Worm (Caenorhabditis elegans) whole organism, L4 larva: ENCODE results near the gene nspg-8.

ENCODE experiments used
- D1046.2 ChIP-seq: fragments of 200-800 bp; sonication (Bioruptor generic); IDR thresholded peaks from 2 replicates; pipeline ENCODE4 v1.3.6; 2022; ENCODE audit warnings: missing genetic modification characterization, missing compliant biosample characterization
- F10B5.3 ChIP-seq: sonication (generic microtip); optimal IDR thresholded peaks from 2 replicates; lab custom pipeline; 2016; ENCODE audit warnings: mild to moderate bottlenecking, missing genetic modification characterization, missing compliant biosample characterization
- F49E8.2 ChIP-seq: sonication (generic microtip); optimal IDR thresholded peaks from 2 replicates; lab custom pipeline; 2016; ENCODE audit warnings: missing compliant biosample characterization, mild to moderate bottlenecking, missing genetic modification characterization, borderline replicate concordance
- aha-1 ChIP-seq: fragments of 150-350 bp; peaks from one replicate; lab custom pipeline; 2014; ENCODE audit warnings: missing biosample characterization, missing genetic modification characterization
- aly-2 ChIP-seq: sonication (generic microtip); optimal IDR thresholded peaks from 2 replicates; lab custom pipeline; 2018; ENCODE audit warnings: missing biosample characterization, missing genetic modification characterization
- attf-4 ChIP-seq: sonication (generic microtip); optimal IDR thresholded peaks from 3 replicates; lab custom pipeline; 2017; ENCODE audit warnings: missing biosample characterization, missing genetic modification characterization
- ceh-28 ChIP-seq: fragments of 150-350 bp; optimal IDR thresholded peaks from 2 replicates; lab custom pipeline; 2014; ENCODE audit warnings: missing biosample characterization, missing genetic modification reagents, missing genetic modification characterization
- ceh-62 ChIP-seq: sonication (generic microtip); optimal IDR thresholded peaks from 2 replicates; lab custom pipeline; 2017; ENCODE audit warnings: missing biosample characterization, missing genetic modification characterization
- ceh-82 ChIP-seq: sonication (generic microtip); optimal IDR thresholded peaks from 2 replicates; lab custom pipeline; 2017; ENCODE audit warnings: missing biosample characterization, missing genetic modification characterization
- ces-1 ChIP-seq: fragments of 150-350 bp; sonication (generic microtip); optimal IDR thresholded peaks from 4 replicates; lab custom pipeline; 2014; ENCODE audit warnings: missing biosample characterization, missing genetic modification reagents, missing genetic modification characterization
- daf-19 ChIP-seq: fragments of 200-800 bp; sonication (Bioruptor generic); conservative IDR thresholded peaks from 2 replicates; pipeline ENCODE4 v1.3.6; 2022; ENCODE audit warnings: missing genetic modification characterization, missing compliant biosample characterization
- dmd-6 ChIP-seq: fragments of 200-800 bp; sonication (Bioruptor generic); IDR thresholded peaks from 2 replicates; pipeline ENCODE4 v1.3.6; 2022; ENCODE audit warnings: missing genetic modification reagents, missing genetic modification characterization, missing compliant biosample characterization
- dmd-8 ChIP-seq: fragments of 200-800 bp; sonication (Bioruptor generic); IDR thresholded peaks from 2 replicates; pipeline ENCODE4 v1.3.6; 2022; ENCODE audit warnings: missing genetic modification characterization, missing compliant biosample characterization
- dmd-9 ChIP-seq: fragments of 200-800 bp; sonication (Bioruptor generic); IDR thresholded peaks from 2 replicates; pipeline ENCODE4 v1.3.6; 2022; ENCODE audit warnings: missing genetic modification reagents, missing genetic modification characterization, missing compliant biosample characterization
- dve-1 ChIP-seq: sonication (generic microtip); optimal IDR thresholded peaks from 2 replicates; lab custom pipeline; 2017; ENCODE audit warnings: antibody characterized with exemption, mild to moderate bottlenecking, missing genetic modification characterization, missing compliant biosample characterization; ENCODE audit not compliant: insufficient read depth
- egl-27 ChIP-seq: sonication (generic microtip); optimal IDR thresholded peaks from 3 replicates; lab custom pipeline; 2017; ENCODE audit warnings: missing biosample characterization, missing genetic modification reagents, missing genetic modification characterization
- fkh-10 ChIP-seq: fragments of 150-350 bp; optimal IDR thresholded peaks from 2 replicates; lab custom pipeline; 2014; ENCODE audit warnings: missing biosample characterization, missing genetic modification reagents, missing genetic modification characterization
- gei-8 ChIP-seq: fragments of 200-800 bp; sonication (Bioruptor generic); optimal IDR thresholded peaks from 2 replicates; lab custom pipeline; 2018; ENCODE audit warnings: mild to moderate bottlenecking, missing genetic modification characterization, missing compliant biosample characterization
- hlh-11 ChIP-seq: fragments of 200-800 bp; sonication (Bioruptor generic); optimal IDR thresholded peaks from 2 replicates; lab custom pipeline; 2018; ENCODE audit warnings: mild to moderate bottlenecking, missing genetic modification characterization, missing compliant biosample characterization
- jun-1 ChIP-seq: fragments of 150-350 bp; optimal IDR thresholded peaks from 2 replicates; lab custom pipeline; 2014; ENCODE audit warnings: missing biosample characterization, missing genetic modification reagents, missing genetic modification characterization
- lin-15B ChIP-seq: fragments of 150-350 bp; sonication (generic microtip); optimal IDR thresholded peaks from 3 replicates; lab custom pipeline; 2014; ENCODE audit warnings: missing biosample characterization, missing genetic modification characterization
- lin-29 ChIP-seq: fragments of 200-800 bp; sonication (Bioruptor generic); IDR thresholded peaks from 2 replicates; pipeline ENCODE4 v1.3.6; 2022; ENCODE audit warnings: missing genetic modification reagents, missing genetic modification characterization, missing compliant biosample characterization
- lir-3 ChIP-seq: sonication (generic microtip); optimal IDR thresholded peaks from 2 replicates; lab custom pipeline; 2016; ENCODE audit warnings: mild to moderate bottlenecking, missing genetic modification characterization, missing compliant biosample characterization
- madf-5 ChIP-seq, 2 experiments: fragments of 200-800 bp; sonication (Bioruptor generic); IDR thresholded peaks; 2 replicates each; pipeline ENCODE4 v1.3.6; 2022; ENCODE audit warnings: missing compliant biosample characterization in 2 of 2, missing genetic modification characterization in 2 of 2
- madf-9 ChIP-seq: fragments of 200-800 bp; sonication (Bioruptor generic); conservative IDR thresholded peaks from 2 replicates; pipeline ENCODE4 v1.3.6; 2022; ENCODE audit warnings: missing genetic modification reagents, missing genetic modification characterization, missing compliant biosample characterization
- mdl-1 ChIP-seq, 2 experiments: fragments of 150-350 bp in 1 of 2; sonication (generic microtip) in 1 of 2; optimal IDR thresholded peaks; 2 replicates each; lab custom pipeline; 2014 to 2017; ENCODE audit warnings: missing biosample characterization in 2 of 2, missing genetic modification characterization in 2 of 2
- mxl-2 ChIP-seq: fragments of 200-800 bp; sonication (Bioruptor generic); conservative IDR thresholded peaks from 2 replicates; pipeline ENCODE4 v1.3.6; 2022; ENCODE audit warnings: missing genetic modification reagents, missing genetic modification characterization, missing compliant biosample characterization
- mxl-3 ChIP-seq: fragments of 200-800 bp; sonication (Bioruptor generic); optimal IDR thresholded peaks from 2 replicates; lab custom pipeline; 2018; ENCODE audit warnings: mild to moderate bottlenecking, missing genetic modification characterization, missing compliant biosample characterization
- nhr-10 ChIP-seq: fragments of 150-350 bp; optimal IDR thresholded peaks from 2 replicates; lab custom pipeline; 2014; ENCODE audit warnings: missing biosample characterization, missing genetic modification characterization
- nhr-237 ChIP-seq: sonication (generic microtip); optimal IDR thresholded peaks from 2 replicates; lab custom pipeline; 2017; ENCODE audit warnings: missing biosample characterization, missing genetic modification characterization
- nhr-28 ChIP-seq: fragments of 150-350 bp; optimal IDR thresholded peaks from 2 replicates; lab custom pipeline; 2014; ENCODE audit warnings: missing biosample characterization, missing genetic modification characterization
- nhr-6 ChIP-seq: fragments of 150-350 bp; optimal IDR thresholded peaks from 2 replicates; lab custom pipeline; 2014; ENCODE audit warnings: missing biosample characterization, missing genetic modification characterization
- nhr-76 ChIP-seq: fragments of 150-350 bp; optimal IDR thresholded peaks from 2 replicates; lab custom pipeline; 2014; ENCODE audit warnings: missing biosample characterization, missing genetic modification characterization
- nhr-77 ChIP-seq: fragments of 150-350 bp; optimal IDR thresholded peaks from 2 replicates; lab custom pipeline; 2014; ENCODE audit warnings: missing biosample characterization, missing genetic modification characterization
- pha-4 ChIP-seq, 2 experiments: fragments of 150-350 bp in 1 of 2; fragments of 200-800 bp in 1 of 2; sonication (Bioruptor generic) in 1 of 2; IDR thresholded peaks in 1 of 2; optimal IDR thresholded peaks in 1 of 2; 2 replicates each; pipeline versions ENCODE4 v1.3.6 to Lab custom; 2014 to 2022; ENCODE audit warnings: missing genetic modification characterization in 2 of 2, missing genetic modification reagents in 2 of 2, missing biosample characterization in 1 of 2, missing compliant biosample characterization in 1 of 2
- pqm-1 ChIP-seq: sonication (generic microtip); optimal IDR thresholded peaks from 2 replicates; lab custom pipeline; 2017; ENCODE audit warnings: missing biosample characterization, missing genetic modification characterization
- rbr-2 ChIP-seq: sonication (generic microtip); optimal IDR thresholded peaks from 2 replicates; lab custom pipeline; 2016; ENCODE audit warnings: missing genotype, missing genetic modification characterization, missing compliant biosample characterization
- set-16 ChIP-seq: fragments of 200-800 bp; sonication (Bioruptor generic); IDR thresholded peaks from 2 replicates; pipeline ENCODE4 v1.3.6; 2022; ENCODE audit warnings: missing genetic modification reagents, missing genetic modification characterization, missing compliant biosample characterization
- snpc-1.2 ChIP-seq: fragments of 200-800 bp; sonication (Bioruptor generic); IDR thresholded peaks from 2 replicates; pipeline ENCODE4 v1.3.6; 2022; ENCODE audit warnings: missing genetic modification reagents, missing genetic modification characterization, missing compliant biosample characterization
- spr-3 ChIP-seq: fragments of 200-800 bp; sonication (Bioruptor generic); optimal IDR thresholded peaks from 2 replicates; lab custom pipeline; 2018; ENCODE audit warnings: mild to moderate bottlenecking, missing genetic modification characterization, missing compliant biosample characterization
- zfp-2 ChIP-seq: sonication (generic microtip); optimal IDR thresholded peaks from 2 replicates; lab custom pipeline; 2016; ENCODE audit warnings: mild to moderate bottlenecking, missing genetic modification characterization, missing compliant biosample characterization
- ztf-7 ChIP-seq: fragments of 150-350 bp; optimal IDR thresholded peaks from 2 replicates; lab custom pipeline; 2014; ENCODE audit warnings: missing biosample characterization, missing genetic modification characterization

The nspg-8 gene

ce11 chrIII:1142798-1143197, 39.1 kb upstream of the nspg-8 start, which contains the start of gene smr-1 (continued):
- TF ChIP-seq snpc-1.2 (GFP tag; lab: Robert Waterston, UW) (no peak), dmd-8 (no peak), nhr-28 (tag; lab: Kevin White, UChicago) (peak; percentile 52), madf-5 (GFP tag; IDR thresholded peaks at IDR 0.05; lab: Robert Waterston, UW) (no peak), dmd-9 (GFP tag; lab: Robert Waterston, UW) (no peak), jun-1 (tag; lab: Kevin White, UChicago) (no peak), nhr-10 (tag; lab: Kevin White, UChicago) (no peak), dve-1 (tag; lab: Kevin White, UChicago) (peak; percentile 71), madf-9 (GFP tag; lab: Robert Waterston, UW) (0 out of 2 replicates have a peak, but pooled peaks have one; percentile 10), aly-2 (tag; lab: Kevin White, UChicago) (no peak), zfp-2 (no peak), nhr-237 (tag; lab: Kevin White, UChicago) (no peak), egl-27 (tag; lab: Kevin White, UChicago) (no peak), aha-1 (tag; lab: Kevin White, UChicago) (no peak), F10B5.3 (tag; lab: Kevin White, UChicago) (no peak), ces-1 (no peak), spr-3 (peak; percentile 72), ceh-82 (tag; lab: Kevin White, UChicago) (no peak), nhr-6 (tag; lab: Kevin White, UChicago) (peak; percentile 33), mxl-2 (GFP tag; lab: Robert Waterston, UW) (no peak), lin-15B (no peak), pha-4 (GFP tag; IDR thresholded peaks at IDR 0.05; lab: Robert Waterston, UW) (0 out of 2 replicates have a peak, but pooled peaks have one; percentile 46), pha-4 (tag; optimal IDR thresholded peaks at IDR 0.05; lab: Kevin White, UChicago) (peak; percentile 37), pqm-1 (no peak), attf-4 (tag; lab: Kevin White, UChicago) (no peak), F49E8.2 (peak; percentile 64), rbr-2 (tag; lab: Kevin White, UChicago) (peak; percentile 56), ztf-7 (tag; lab: Kevin White, UChicago) (peak; percentile 45), fkh-10 (GFP tag; lab: Kevin White, UChicago) (peak; percentile 35), mxl-3 (GFP tag; lab: Kevin White, UChicago) (no peak), gei-8 (no peak), lin-29 (GFP tag; lab: Robert Waterston, UW) (no peak), ceh-28 (tag; lab: Kevin White, UChicago) (no peak), mdl-1 (tag; optimal IDR thresholded peaks at IDR 0.05; lab: Kevin White, UChicago) (no peak), lir-3 (tag; lab: Kevin White, UChicago) (no peak)

- TF ChIP-seq D1046.2 (no peak), ceh-62 (no peak), nhr-77 (tag; lab: Kevin White, UChicago) (no peak), set-16 (GFP tag; lab: Robert Waterston, UW) (peak; percentile 72), dmd-9 (GFP tag; lab: Robert Waterston, UW) (no peak), nhr-76 (tag; lab: Kevin White, UChicago) (no peak), aha-1 (tag; lab: Kevin White, UChicago) (peak; percentile 54), nhr-28 (tag; lab: Kevin White, UChicago) (no peak), daf-19 (GFP tag; lab: Robert Waterston, UW) (no peak)
These were observed 37.0 kb upstream of the nspg-8 start for ce11 chrIII:1144816-1145215.

- TF ChIP-seq mxl-3 (GFP tag; lab: Kevin White, UChicago) (peak; percentile 35), hlh-11 (tag; lab: Kevin White, UChicago) (peak; percentile 19), spr-3 (no peak), dmd-6 (GFP tag; lab: Robert Waterston, UW) (no peak)
These were observed 34.0 kb upstream of the nspg-8 start for ce11 chrIII:1147863-1148262.
